Fruit fly (Drosophila melanogaster): ENCODE results near the gene CG14244.

dm6 chr3R:26704310-26704709 is 21.6 kb upstream of the CG14244 start:
- TF ChIP-seq psq (GFP tag; optimal IDR thresholded peaks at IDR 0.05) = no peak
- TF ChIP-seq Hnf4 (GFP tag; optimal IDR thresholded peaks at IDR 0.05) = no peak
